Worm (Caenorhabditis elegans) whole organism, L2 larva: ENCODE data around the gene R12B2.13.
A peak's percentile ranks its signal among the peaks of the same experiment; 100 is the strongest.

ENCODE experiments used
- C34F6.9 ChIP-seq: fragments of 150-350 bp; optimal IDR thresholded peaks from 2 replicates; lab custom pipeline; 2014; ENCODE audit warnings: missing biosample characterization, missing genetic modification characterization
- F13H6.1 ChIP-seq: sonication (generic microtip); optimal IDR thresholded peaks from 2 replicates; lab custom pipeline; 2016; ENCODE audit warnings: missing genetic modification characterization, missing compliant biosample characterization
- R02D3.7 ChIP-seq: fragments of 150-350 bp; optimal IDR thresholded peaks from 2 replicates; lab custom pipeline; 2014; ENCODE audit warnings: missing biosample characterization, missing genetic modification characterization
- Y55F3AM.14 ChIP-seq: fragments of 200-800 bp; sonication (Bioruptor generic); optimal IDR thresholded peaks from 2 replicates; lab custom pipeline; 2018; ENCODE audit warnings: mild to moderate bottlenecking, missing genetic modification characterization, missing compliant biosample characterization
- ZK546.5 ChIP-seq: sonication (generic microtip); optimal IDR thresholded peaks from 2 replicates; lab custom pipeline; 2017; ENCODE audit warnings: missing biosample characterization, missing genetic modification characterization
- alr-1 ChIP-seq: fragments of 150-350 bp; optimal IDR thresholded peaks from 2 replicates; lab custom pipeline; 2014; ENCODE audit warnings: missing biosample characterization, missing genetic modification characterization
- aly-2 ChIP-seq: fragments of 150-350 bp; optimal IDR thresholded peaks from 2 replicates; lab custom pipeline; 2014; ENCODE audit warnings: missing biosample characterization, missing genetic modification characterization
- ama-1 ChIP-seq: fragments of 150-350 bp; optimal IDR thresholded peaks from 2 replicates; lab custom pipeline; 2018; ENCODE audit warnings: inconsistent platforms
- blmp-1 ChIP-seq: sonication (generic microtip); optimal IDR thresholded peaks from 2 replicates; lab custom pipeline; 2017; ENCODE audit warnings: missing genetic modification characterization, mild to moderate bottlenecking, missing compliant biosample characterization, antibody characterized with exemption, moderate library complexity; ENCODE audit not compliant: insufficient read depth
- ceh-16 ChIP-seq: fragments of 150-350 bp; optimal IDR thresholded peaks from 2 replicates; lab custom pipeline; 2014; ENCODE audit warnings: missing biosample characterization, missing genetic modification characterization
- ceh-82 ChIP-seq: fragments of 150-350 bp; optimal IDR thresholded peaks from 2 replicates; lab custom pipeline; 2014; ENCODE audit warnings: missing biosample characterization, missing genetic modification characterization
- crh-2 ChIP-seq: sonication (generic microtip); optimal IDR thresholded peaks from 2 replicates; lab custom pipeline; 2017; ENCODE audit warnings: missing biosample characterization, missing genetic modification characterization
- dmd-4 ChIP-seq: sonication (generic microtip); optimal IDR thresholded peaks from 2 replicates; lab custom pipeline; 2017; ENCODE audit warnings: missing biosample characterization, missing genetic modification characterization
- egl-27 ChIP-seq: sonication (generic microtip); optimal IDR thresholded peaks from 3 replicates; lab custom pipeline; 2017; ENCODE audit warnings: missing biosample characterization, missing genetic modification reagents, missing genetic modification characterization
- elt-1 ChIP-seq: fragments of 150-350 bp; optimal IDR thresholded peaks from 2 replicates; lab custom pipeline; 2014; ENCODE audit warnings: missing biosample characterization, missing genetic modification characterization
- elt-3 ChIP-seq: sonication (generic microtip); optimal IDR thresholded peaks from 2 replicates; lab custom pipeline; 2017; ENCODE audit warnings: missing biosample characterization, missing genetic modification characterization
- fos-1 ChIP-seq: fragments of 150-350 bp; optimal IDR thresholded peaks from 2 replicates; lab custom pipeline; 2014; ENCODE audit warnings: missing biosample characterization, missing genetic modification characterization
- gmeb-1 ChIP-seq: fragments of 150-350 bp; optimal IDR thresholded peaks from 2 replicates; lab custom pipeline; 2014; ENCODE audit warnings: missing biosample characterization, missing genetic modification characterization
- lin-11 ChIP-seq: fragments of 150-350 bp; sonication (generic microtip); optimal IDR thresholded peaks from 2 replicates; lab custom pipeline; 2014; ENCODE audit warnings: missing biosample characterization, missing genetic modification characterization, inconsistent platforms, mixed read lengths
- lin-39 ChIP-seq: fragments of 150-350 bp; optimal IDR thresholded peaks from 2 replicates; lab custom pipeline; 2014; ENCODE audit warnings: missing biosample characterization, missing genetic modification reagents, missing genetic modification characterization
- lsy-2 ChIP-seq, 2 experiments: fragments of 150-350 bp in 1 of 2; sonication (generic microtip) in 1 of 2; optimal IDR thresholded peaks; 2 replicates each; lab custom pipeline; 2014 to 2017; ENCODE audit warnings: missing biosample characterization in 2 of 2, missing genetic modification characterization in 2 of 2
- mab-5 ChIP-seq: fragments of 150-350 bp; optimal IDR thresholded peaks from 2 replicates; lab custom pipeline; 2014; ENCODE audit warnings: missing biosample characterization, missing genetic modification characterization
- mbf-1 ChIP-seq: sonication (generic microtip); optimal IDR thresholded peaks from 2 replicates; lab custom pipeline; 2017; ENCODE audit warnings: missing biosample characterization, missing genetic modification characterization
- mdl-1 ChIP-seq, 2 experiments: fragments of 150-350 bp in 1 of 2; sonication (generic microtip) in 1 of 2; optimal IDR thresholded peaks; 2 replicates each; lab custom pipeline; 2017; ENCODE audit warnings: missing biosample characterization in 2 of 2, missing genetic modification characterization in 2 of 2
- nhr-10 ChIP-seq: sonication (generic microtip); optimal IDR thresholded peaks from 2 replicates; lab custom pipeline; 2017; ENCODE audit warnings: missing biosample characterization, missing genetic modification characterization
- nhr-11 ChIP-seq: fragments of 150-350 bp; optimal IDR thresholded peaks from 2 replicates; lab custom pipeline; 2014; ENCODE audit warnings: missing biosample characterization, missing genetic modification characterization
- nhr-129 ChIP-seq: fragments of 150-350 bp; optimal IDR thresholded peaks from 2 replicates; lab custom pipeline; 2014; ENCODE audit warnings: missing biosample characterization, missing genetic modification characterization
- nhr-21 ChIP-seq: fragments of 150-350 bp; optimal IDR thresholded peaks from 2 replicates; lab custom pipeline; 2014; ENCODE audit warnings: missing biosample characterization, missing genetic modification characterization
- nhr-237 ChIP-seq: fragments of 150-350 bp; optimal IDR thresholded peaks from 2 replicates; lab custom pipeline; 2014; ENCODE audit warnings: missing biosample characterization, missing genetic modification characterization
- nhr-25 ChIP-seq: fragments of 150-350 bp; sonication (generic microtip); optimal IDR thresholded peaks from 3 replicates; lab custom pipeline; 2014; ENCODE audit warnings: missing biosample characterization, missing genetic modification characterization
- nhr-77 ChIP-seq: fragments of 150-350 bp; optimal IDR thresholded peaks from 2 replicates; lab custom pipeline; 2014; ENCODE audit warnings: missing biosample characterization, missing genetic modification characterization
- peb-1 ChIP-seq: fragments of 150-350 bp; optimal IDR thresholded peaks from 2 replicates; lab custom pipeline; 2014; ENCODE audit warnings: missing biosample characterization, missing genetic modification characterization
- sem-4 ChIP-seq: fragments of 150-350 bp; optimal IDR thresholded peaks from 2 replicates; lab custom pipeline; 2014; ENCODE audit warnings: missing biosample characterization, missing genetic modification reagents, missing genetic modification characterization
- skn-1 ChIP-seq: sonication (generic microtip); optimal IDR thresholded peaks from 2 replicates; lab custom pipeline; 2017; ENCODE audit warnings: missing biosample characterization, missing genetic modification characterization
- sma-3 ChIP-seq: sonication (generic microtip); optimal IDR thresholded peaks from 2 replicates; lab custom pipeline; 2016; ENCODE audit warnings: missing genetic modification reagents, missing genetic modification characterization, missing compliant biosample characterization
- sma-9 ChIP-seq, 2 experiments: fragments of 150-350 bp in 1 of 2; sonication (generic microtip) in 1 of 2; optimal IDR thresholded peaks; 2 replicates each; lab custom pipeline; 2014 to 2016; ENCODE audit warnings: missing genetic modification characterization in 2 of 2, mild to moderate bottlenecking in 1 of 2, missing biosample characterization in 1 of 2, missing compliant biosample characterization in 1 of 2, missing genetic modification reagents in 1 of 2, moderate library complexity in 1 of 2
- unc-39 ChIP-seq: fragments of 150-350 bp; optimal IDR thresholded peaks from 2 replicates; lab custom pipeline; 2014; ENCODE audit warnings: missing biosample characterization, missing genetic modification characterization
- unc-55 ChIP-seq: fragments of 150-350 bp; sonication (generic microtip); optimal IDR thresholded peaks from 3 replicates; lab custom pipeline; 2014; ENCODE audit warnings: missing biosample characterization, missing genetic modification reagents, missing genetic modification characterization
- zag-1 ChIP-seq: fragments of 150-350 bp; optimal IDR thresholded peaks from 2 replicates; lab custom pipeline; 2014; ENCODE audit warnings: missing biosample characterization, missing genetic modification characterization
- ztf-1 ChIP-seq: fragments of 200-800 bp; sonication (Bioruptor generic); conservative IDR thresholded peaks from 2 replicates; pipeline ENCODE4 v1.3.6; 2022; ENCODE audit warnings: missing genetic modification characterization, missing compliant biosample characterization
- ztf-11 ChIP-seq: sonication (generic microtip); optimal IDR thresholded peaks from 2 replicates; lab custom pipeline; 2017; ENCODE audit warnings: missing biosample characterization, missing genetic modification characterization
- ztf-4 ChIP-seq: fragments of 150-350 bp; optimal IDR thresholded peaks from 2 replicates; lab custom pipeline; 2014; ENCODE audit warnings: missing biosample characterization, missing genetic modification characterization

Gene R12B2.13

DNA sequence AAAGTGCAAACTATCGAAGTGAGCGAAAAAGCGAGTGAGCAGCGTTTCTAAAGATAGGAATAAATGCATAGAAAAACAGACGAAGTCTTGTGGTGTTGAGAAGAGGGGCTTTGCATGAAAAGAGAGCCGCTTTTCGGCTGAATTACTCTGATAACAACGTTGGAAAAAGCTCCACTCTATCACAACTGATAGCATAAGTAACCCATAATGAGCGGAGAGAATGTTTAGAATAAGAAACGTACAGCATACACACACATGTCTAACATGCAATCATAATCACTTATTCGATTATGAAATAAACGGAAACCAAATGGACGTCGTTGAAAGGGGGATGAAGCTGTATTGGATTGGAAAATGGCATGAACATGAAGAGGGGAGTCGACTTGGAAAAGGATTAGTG, 7.0 kb upstream of the R12B2.13 start:
- TF ChIP-seq gmeb-1 (no peak), zag-1 (tag; lab: Kevin White, UChicago) (no peak), sem-4 (tag; lab: Kevin White, UChicago) (no peak), F13H6.1 (tag; lab: Kevin White, UChicago) (no peak), nhr-10 (tag; lab: Kevin White, UChicago) (no peak), nhr-77 (tag; lab: Kevin White, UChicago) (no peak), sma-9 (GFP tag; optimal IDR thresholded peaks at IDR 0.05; lab: Kevin White, UChicago) (peak; percentile 5), sma-9 (tag; optimal IDR thresholded peaks at IDR 0.05; lab: Kevin White, UChicago) (no peak), ztf-11 (tag; lab: Kevin White, UChicago) (no peak), skn-1 (tag; lab: Kevin White, UChicago) (no peak), alr-1 (tag; lab: Kevin White, UChicago) (no peak), lin-39 (tag; lab: Kevin White, UChicago) (no peak), ceh-82 (tag; lab: Kevin White, UChicago) (no peak), fos-1 (peak; percentile 40), ztf-1 (GFP tag; lab: Robert Waterston, UW) (no peak), nhr-237 (tag; lab: Kevin White, UChicago) (no peak), mab-5 (no peak), ZK546.5 (tag; lab: Kevin White, UChicago) (no peak)

ce11 chrIII:5839598-5839997, 6.3 kb upstream of the R12B2.13 start:
- peak; percentile 6 for TF ChIP-seq sma-9 (GFP tag; optimal IDR thresholded peaks at IDR 0.05; lab: Kevin White, UChicago)
- TF ChIP-seq sma-9 (tag; optimal IDR thresholded peaks at IDR 0.05; lab: Kevin White, UChicago): no peak
- TF ChIP-seq skn-1 (tag; lab: Kevin White, UChicago): no peak
- TF ChIP-seq C34F6.9: peak; percentile 16
- TF ChIP-seq ztf-1 (GFP tag; lab: Robert Waterston, UW): no peak
- TF ChIP-seq unc-55: no peak
- no peak for TF ChIP-seq mab-5

ce11 chrIII:5839147-5839546, 5.9 kb upstream of the R12B2.13 start:
- TF ChIP-seq nhr-129 (peak; percentile 26), skn-1 (tag; lab: Kevin White, UChicago) (peak; percentile 3), elt-1 (no peak), fos-1 (peak; percentile 41), blmp-1 (tag; lab: Kevin White, UChicago) (peak; percentile 49), lsy-2 (tag; optimal IDR thresholded peaks at IDR 0.05; lab: Kevin White, UChicago) (peak in 1 of 2 experiments; percentile 32), dmd-4 (no peak), crh-2 (peak; percentile 25), sma-9 (GFP tag; optimal IDR thresholded peaks at IDR 0.05; lab: Kevin White, UChicago) (peak; percentile 61), sma-9 (tag; optimal IDR thresholded peaks at IDR 0.05; lab: Kevin White, UChicago) (no peak), gmeb-1 (peak; percentile 46), ama-1 (no peak), egl-27 (tag; lab: Kevin White, UChicago) (peak; percentile 59)

DNA sequence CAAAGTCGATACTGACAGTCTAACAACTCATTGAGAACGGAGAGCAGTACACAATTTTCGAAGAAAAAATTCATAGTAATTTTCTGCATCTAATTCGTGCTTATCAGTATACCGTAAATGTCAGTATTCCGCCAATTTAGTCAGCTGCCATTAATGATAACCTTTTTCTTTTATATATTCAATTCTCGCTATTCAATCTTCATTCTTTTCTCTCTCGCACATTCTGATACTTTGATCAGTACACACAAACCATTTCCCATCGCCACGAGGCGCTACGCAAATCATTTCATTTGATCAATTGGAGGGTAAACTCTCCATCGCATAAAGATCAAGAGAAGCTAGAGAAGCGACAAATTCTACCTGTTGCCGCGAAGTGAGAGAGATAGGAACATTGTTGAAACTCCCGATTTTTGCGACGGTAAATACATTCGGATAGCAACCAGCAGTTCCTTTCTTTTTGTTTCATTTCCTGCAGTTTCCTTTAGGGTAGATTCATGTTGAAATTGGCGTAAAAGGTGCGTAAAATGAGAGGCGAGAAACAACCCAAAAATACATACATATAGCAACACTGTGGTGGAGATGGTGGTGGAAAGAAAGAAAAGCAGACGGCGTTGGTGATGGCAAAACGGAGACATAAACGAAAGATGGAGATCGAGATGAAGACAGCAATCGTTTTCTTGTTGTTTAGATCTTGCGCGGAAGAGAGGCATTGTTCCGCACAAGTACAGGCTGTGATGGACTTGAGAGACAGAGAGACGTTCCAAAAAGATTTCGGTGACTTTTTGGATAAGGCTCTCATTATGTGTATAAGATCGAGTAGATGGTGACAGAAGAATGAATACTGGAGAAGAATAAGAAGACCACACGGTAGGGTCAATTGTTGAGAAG, 5.1 kb upstream of the R12B2.13 start:
- TF ChIP-seq elt-1 (peak; percentile 96), elt-3 (no peak), nhr-11 (tag; lab: Kevin White, UChicago) (no peak), sma-3 (GFP tag; lab: Kevin White, UChicago) (peak; percentile 71), gmeb-1 (peak; percentile 53), crh-2 (peak; percentile 92), peb-1 (tag; lab: Kevin White, UChicago) (no peak), nhr-129 (peak; percentile 62), nhr-21 (tag; lab: Kevin White, UChicago) (peak; percentile 73), ztf-1 (GFP tag; lab: Robert Waterston, UW) (no peak), egl-27 (tag; lab: Kevin White, UChicago) (peak; percentile 72), unc-39 (tag; lab: Kevin White, UChicago) (no peak), R02D3.7 (tag; lab: Kevin White, UChicago) (no peak), ama-1 (peak; percentile 73), mbf-1 (tag; lab: Kevin White, UChicago) (no peak), Y55F3AM.14 (GFP tag; lab: Kevin White, UChicago) (no peak), nhr-25 (peak; percentile 54), mdl-1 (tag; optimal IDR thresholded peaks at IDR 0.05; lab: Kevin White, UChicago) (peak; percentile 60 to 72), fos-1 (peak; percentile 95), ztf-11 (tag; lab: Kevin White, UChicago) (no peak), blmp-1 (tag; lab: Kevin White, UChicago) (peak; percentile 36), ceh-16 (tag; lab: Kevin White, UChicago) (peak; percentile 9), lin-11 (tag; lab: Kevin White, UChicago) (no peak), ztf-4 (tag; lab: Kevin White, UChicago) (peak; percentile 24), lsy-2 (tag; optimal IDR thresholded peaks at IDR 0.05; lab: Kevin White, UChicago) (peak in 1 of 2 experiments; percentile 58), sma-9 (GFP tag; optimal IDR thresholded peaks at IDR 0.05; lab: Kevin White, UChicago) (peak; percentile 89), sma-9 (tag; optimal IDR thresholded peaks at IDR 0.05; lab: Kevin White, UChicago) (no peak), F13H6.1 (tag; lab: Kevin White, UChicago) (peak; percentile 69), aly-2 (tag; lab: Kevin White, UChicago) (no peak)
